Fruit fly (Drosophila melanogaster): ENCODE data around the gene CG9287.

The CG9287 gene

dm6 chr2L:8699895-8700314 is 20.3 kb upstream of the CG9287 start (continued):
- TF ChIP-seq bowl (GFP tag; IDR thresholded peaks at IDR 0.05): no peak
- no peak for TF ChIP-seq pho (GFP tag; optimal IDR thresholded peaks at IDR 0.05)
- no peak for TF ChIP-seq ssp (GFP tag; IDR thresholded peaks at IDR 0.05)
- no peak for TF ChIP-seq dati (GFP tag; IDR thresholded peaks at IDR 0.05)
- no peak for TF ChIP-seq B-H1 (GFP tag; IDR thresholded peaks at IDR 0.05)
- no peak for TF ChIP-seq aop (GFP tag; IDR thresholded peaks at IDR 0.05)
- no peak for TF ChIP-seq CG12744 (GFP tag; optimal IDR thresholded peaks at IDR 0.05)
- TF ChIP-seq MESR4 (GFP tag; optimal IDR thresholded peaks at IDR 0.05): no peak
- no peak for TF ChIP-seq toy (GFP tag; IDR thresholded peaks at IDR 0.05)
- no peak for TF ChIP-seq Mrtf (GFP tag; IDR thresholded peaks at IDR 0.05)
- no peak for TF ChIP-seq CG17612 (GFP tag; IDR thresholded peaks at IDR 0.05)
- TF ChIP-seq gfzf (GFP tag; optimal IDR thresholded peaks at IDR 0.05): no peak
- TF ChIP-seq dpn (GFP tag; optimal IDR thresholded peaks at IDR 0.05): peak in 1 of 2 experiments; percentile 10
- peak; percentile 67 for TF ChIP-seq CG4707 (GFP tag; optimal IDR thresholded peaks at IDR 0.05)
- peak; percentile 96 for TF ChIP-seq exex (tag; optimal IDR thresholded peaks at IDR 0.05)
- no peak for TF ChIP-seq kay (GFP tag; optimal IDR thresholded peaks at IDR 0.05)
- no peak for TF ChIP-seq CG8290 (GFP tag; optimal IDR thresholded peaks at IDR 0.05)
- peak in 1 of 2 experiments; percentile 40 for TF ChIP-seq CG8290 (tag; optimal IDR thresholded peaks at IDR 0.05)
- TF ChIP-seq HLHmδ (GFP tag; optimal IDR thresholded peaks at IDR 0.05): no peak
- TF ChIP-seq CG12236 (GFP tag; optimal IDR thresholded peaks at IDR 0.05): no peak
- TF ChIP-seq Oaz (GFP tag; IDR thresholded peaks at IDR 0.05): no peak
- TF ChIP-seq Bteb2 (GFP tag; optimal IDR thresholded peaks at IDR 0.05): no peak
- TF ChIP-seq lov (optimal IDR thresholded peaks at IDR 0.05): no peak
- no peak for TF ChIP-seq lov (GFP tag; IDR thresholded peaks at IDR 0.05)
- TF ChIP-seq sisA (GFP tag; IDR thresholded peaks at IDR 0.05): no peak
- TF ChIP-seq CG15479 (GFP tag; optimal IDR thresholded peaks at IDR 0.05): no peak
- TF ChIP-seq CG18011 (GFP tag; optimal IDR thresholded peaks at IDR 0.05): peak; percentile 24
- no peak for TF ChIP-seq tgo (GFP tag; IDR thresholded peaks at IDR 0.05)
- TF ChIP-seq CG2120 (GFP tag; optimal IDR thresholded peaks at IDR 0.05): peak; percentile 24
- no peak for TF ChIP-seq CG10959 (GFP tag; IDR thresholded peaks at IDR 0.05)
- TF ChIP-seq psq (GFP tag; optimal IDR thresholded peaks at IDR 0.05): no peak
- 0 out of 3 replicates have a peak, but pooled peaks have one; percentile 13 for TF ChIP-seq otp (GFP tag; IDR thresholded peaks at IDR 0.05)
- no peak for TF ChIP-seq CG42726 (GFP tag; IDR thresholded peaks at IDR 0.05; ENCODE audit: partially characterized antibody)
- TF ChIP-seq CG7556 (GFP tag; optimal IDR thresholded peaks at IDR 0.05): peak; percentile 37
- TF ChIP-seq CG30020 (tag; optimal IDR thresholded peaks at IDR 0.05): no peak
- TF ChIP-seq D19B (GFP tag; optimal IDR thresholded peaks at IDR 0.05): no peak
- TF ChIP-seq Atf3 (GFP tag; optimal IDR thresholded peaks at IDR 0.05): no peak
- no peak for TF ChIP-seq CG34422 (GFP tag; IDR thresholded peaks at IDR 0.05)
- peak; percentile 61 for TF ChIP-seq CG13424 (tag; optimal IDR thresholded peaks at IDR 0.05)
- TF ChIP-seq abd-A (tag; optimal IDR thresholded peaks at IDR 0.05): peak; percentile 43
- no peak for TF ChIP-seq vfl (GFP tag; optimal IDR thresholded peaks at IDR 0.05)
- no peak for TF ChIP-seq zen (tag; optimal IDR thresholded peaks at IDR 0.05)
- TF ChIP-seq CG2875 (GFP tag; optimal IDR thresholded peaks at IDR 0.05): peak; percentile 62
- no peak for TF ChIP-seq eyg (GFP tag; optimal IDR thresholded peaks at IDR 0.05)
- no peak for TF ChIP-seq eve (GFP tag; optimal IDR thresholded peaks at IDR 0.05)
- TF ChIP-seq dimm (GFP tag; IDR thresholded peaks at IDR 0.05): no peak
- no peak for TF ChIP-seq maf-S (GFP tag; optimal IDR thresholded peaks at IDR 0.05)
- TF ChIP-seq CG16813 (GFP tag; IDR thresholded peaks at IDR 0.05; ENCODE audit: partially characterized antibody): no peak
- TF ChIP-seq oc (tag; optimal IDR thresholded peaks at IDR 0.05): peak; percentile 34
- TF ChIP-seq Deaf1 (tag; optimal IDR thresholded peaks at IDR 0.05): peak; percentile 98
- no peak for TF ChIP-seq Hr78 (GFP tag; optimal IDR thresholded peaks at IDR 0.05)
- peak; percentile 13 for TF ChIP-seq CoRest (tag; optimal IDR thresholded peaks at IDR 0.05)
- no peak for TF ChIP-seq Poxn (GFP tag; IDR thresholded peaks at IDR 0.05)

All from whole organism, embryonic.